Worm (Caenorhabditis elegans) whole organism, L4 larva: Measurements from ENCODE around the gene F22H10.1.

Experiments used
- F10B5.3 ChIP-seq: sonication (generic microtip); optimal IDR thresholded peaks from 2 replicates; lab custom pipeline; 2016; ENCODE audit warnings: mild to moderate bottlenecking, missing genetic modification characterization, missing compliant biosample characterization
- F44E2.7 ChIP-seq: fragments of 200-800 bp; sonication (Bioruptor generic); IDR thresholded peaks from 2 replicates; pipeline ENCODE4 v2.1.2; 2022; ENCODE audit warnings: missing genetic modification characterization, missing compliant biosample characterization
- F49E8.2 ChIP-seq: sonication (generic microtip); optimal IDR thresholded peaks from 2 replicates; lab custom pipeline; 2016; ENCODE audit warnings: missing compliant biosample characterization, mild to moderate bottlenecking, missing genetic modification characterization, borderline replicate concordance
- Y105C5A.15 ChIP-seq: fragments of 200-800 bp; sonication (Bioruptor generic); IDR thresholded peaks from 2 replicates; pipeline ENCODE4 v1.3.6; 2022; ENCODE audit warnings: missing genetic modification characterization, missing compliant biosample characterization
- Y48G9A.11 ChIP-seq: fragments of 200-800 bp; sonication (Bioruptor generic); IDR thresholded peaks from 2 replicates; pipeline ENCODE4 v1.3.6; 2022; ENCODE audit warnings: missing genetic modification reagents, missing genetic modification characterization, missing compliant biosample characterization
- Y75B8A.6 ChIP-seq: fragments of 200-800 bp; sonication (Bioruptor generic); IDR thresholded peaks from 2 replicates; pipeline ENCODE4 v1.3.6; 2022; ENCODE audit warnings: missing genetic modification reagents, missing genetic modification characterization, missing compliant biosample characterization
- ZK337.2 ChIP-seq: fragments of 200-800 bp; sonication (Bioruptor generic); IDR thresholded peaks from 2 replicates; pipeline ENCODE4 v1.3.6; 2022; ENCODE audit warnings: missing genetic modification reagents, missing genetic modification characterization, missing compliant biosample characterization
- aly-2 ChIP-seq: sonication (generic microtip); optimal IDR thresholded peaks from 2 replicates; lab custom pipeline; 2018; ENCODE audit warnings: missing biosample characterization, missing genetic modification characterization
- ama-1 ChIP-seq: fragments of 150-350 bp; optimal IDR thresholded peaks from 2 replicates; lab custom pipeline; 2014; ENCODE audit warnings: inconsistent platforms, mixed read lengths
- arid-1 ChIP-seq: fragments of 200-800 bp; sonication (Bioruptor generic); conservative IDR thresholded peaks from 2 replicates; pipeline ENCODE4 v1.3.6; 2022; ENCODE audit warnings: missing genetic modification reagents, missing genetic modification characterization, missing compliant biosample characterization
- ceh-20 ChIP-seq: fragments of 200-800 bp; sonication (Bioruptor generic); IDR thresholded peaks from 2 replicates; pipeline ENCODE4 v1.3.6; 2022; ENCODE audit warnings: missing genetic modification reagents, missing genetic modification characterization, missing compliant biosample characterization
- ceh-28 ChIP-seq: fragments of 150-350 bp; optimal IDR thresholded peaks from 2 replicates; lab custom pipeline; 2014; ENCODE audit warnings: missing biosample characterization, missing genetic modification reagents, missing genetic modification characterization
- ceh-32 ChIP-seq: sonication (generic microtip); optimal IDR thresholded peaks from 2 replicates; lab custom pipeline; 2016; ENCODE audit warnings: mild to moderate bottlenecking, missing genetic modification characterization, missing compliant biosample characterization; ENCODE audit not compliant: poor library complexity
- ceh-44 ChIP-seq: fragments of 200-800 bp; sonication (Bioruptor generic); IDR thresholded peaks from 2 replicates; pipeline ENCODE4 v1.3.6; 2022; ENCODE audit warnings: missing genetic modification reagents, missing genetic modification characterization, missing compliant biosample characterization
- ceh-82 ChIP-seq: sonication (generic microtip); optimal IDR thresholded peaks from 2 replicates; lab custom pipeline; 2017; ENCODE audit warnings: missing biosample characterization, missing genetic modification characterization
- ces-1 ChIP-seq: fragments of 150-350 bp; sonication (generic microtip); optimal IDR thresholded peaks from 4 replicates; lab custom pipeline; 2014; ENCODE audit warnings: missing biosample characterization, missing genetic modification reagents, missing genetic modification characterization
- cey-2 ChIP-seq: sonication (generic microtip); optimal IDR thresholded peaks from 3 replicates; lab custom pipeline; 2017; ENCODE audit warnings: missing genetic modification characterization, mild to moderate bottlenecking, missing compliant biosample characterization, antibody characterized with exemption, borderline replicate concordance; ENCODE audit not compliant: insufficient read depth
- ctbp-1 ChIP-seq: fragments of 200-800 bp; sonication (Bioruptor generic); IDR thresholded peaks from 2 replicates; pipeline ENCODE4 v1.3.6; 2022; ENCODE audit warnings: missing genetic modification reagents, missing genetic modification characterization, missing compliant biosample characterization
- daf-19 ChIP-seq: fragments of 200-800 bp; sonication (Bioruptor generic); conservative IDR thresholded peaks from 2 replicates; pipeline ENCODE4 v1.3.6; 2022; ENCODE audit warnings: missing genetic modification characterization, missing compliant biosample characterization
- dmd-9 ChIP-seq: fragments of 200-800 bp; sonication (Bioruptor generic); IDR thresholded peaks from 2 replicates; pipeline ENCODE4 v1.3.6; 2022; ENCODE audit warnings: missing genetic modification reagents, missing genetic modification characterization, missing compliant biosample characterization
- dve-1 ChIP-seq: sonication (generic microtip); optimal IDR thresholded peaks from 2 replicates; lab custom pipeline; 2017; ENCODE audit warnings: antibody characterized with exemption, mild to moderate bottlenecking, missing genetic modification characterization, missing compliant biosample characterization; ENCODE audit not compliant: insufficient read depth
- egl-27 ChIP-seq: sonication (generic microtip); optimal IDR thresholded peaks from 3 replicates; lab custom pipeline; 2017; ENCODE audit warnings: missing biosample characterization, missing genetic modification reagents, missing genetic modification characterization
- hif-1 ChIP-seq, 2 experiments: sonication (generic microtip); optimal IDR thresholded peaks; 2 replicates each; lab custom pipeline; 2016 to 2017; ENCODE audit warnings: missing compliant biosample characterization in 2 of 2, missing genetic modification characterization in 2 of 2, missing genetic modification reagents in 2 of 2, missing genotype in 2 of 2, mild to moderate bottlenecking in 1 of 2
- hlh-11 ChIP-seq: fragments of 200-800 bp; sonication (Bioruptor generic); optimal IDR thresholded peaks from 2 replicates; lab custom pipeline; 2018; ENCODE audit warnings: mild to moderate bottlenecking, missing genetic modification characterization, missing compliant biosample characterization
- hlh-30 ChIP-seq: sonication (generic microtip); optimal IDR thresholded peaks from 2 replicates; lab custom pipeline; 2017; ENCODE audit warnings: antibody characterized with exemption, mild to moderate bottlenecking, missing genetic modification characterization, missing compliant biosample characterization; ENCODE audit not compliant: insufficient read depth
- jun-1 ChIP-seq: fragments of 150-350 bp; optimal IDR thresholded peaks from 2 replicates; lab custom pipeline; 2014; ENCODE audit warnings: missing biosample characterization, missing genetic modification reagents, missing genetic modification characterization
- lin-15B ChIP-seq: fragments of 150-350 bp; sonication (generic microtip); optimal IDR thresholded peaks from 3 replicates; lab custom pipeline; 2014; ENCODE audit warnings: missing biosample characterization, missing genetic modification characterization
- lin-39 ChIP-seq: fragments of 150-350 bp; optimal IDR thresholded peaks from 2 replicates; lab custom pipeline; 2014; ENCODE audit warnings: missing biosample characterization, missing genetic modification reagents, missing genetic modification characterization
- lir-3 ChIP-seq: sonication (generic microtip); optimal IDR thresholded peaks from 2 replicates; lab custom pipeline; 2016; ENCODE audit warnings: mild to moderate bottlenecking, missing genetic modification characterization, missing compliant biosample characterization
- madf-5 ChIP-seq, 2 experiments: fragments of 200-800 bp; sonication (Bioruptor generic); IDR thresholded peaks; 2 replicates each; pipeline ENCODE4 v1.3.6; 2022; ENCODE audit warnings: missing compliant biosample characterization in 2 of 2, missing genetic modification characterization in 2 of 2
- mdl-1 ChIP-seq, 2 experiments: fragments of 150-350 bp in 1 of 2; sonication (generic microtip) in 1 of 2; optimal IDR thresholded peaks; 2 replicates each; lab custom pipeline; 2014 to 2017; ENCODE audit warnings: missing biosample characterization in 2 of 2, missing genetic modification characterization in 2 of 2
- mdt-29 ChIP-seq: fragments of 200-800 bp; sonication (Bioruptor generic); IDR thresholded peaks from 2 replicates; pipeline ENCODE4 v1.3.6; 2022; ENCODE audit warnings: missing genetic modification reagents, missing genetic modification characterization, missing compliant biosample characterization
- mes-2 ChIP-seq: sonication (generic microtip); optimal IDR thresholded peaks from 2 replicates; lab custom pipeline; 2016; ENCODE audit warnings: missing genotype, mild to moderate bottlenecking, missing genetic modification characterization, missing compliant biosample characterization; ENCODE audit not compliant: poor library complexity, severe bottlenecking
- mxl-2 ChIP-seq: fragments of 200-800 bp; sonication (Bioruptor generic); conservative IDR thresholded peaks from 2 replicates; pipeline ENCODE4 v1.3.6; 2022; ENCODE audit warnings: missing genetic modification reagents, missing genetic modification characterization, missing compliant biosample characterization
- mxl-3 ChIP-seq: fragments of 200-800 bp; sonication (Bioruptor generic); optimal IDR thresholded peaks from 2 replicates; lab custom pipeline; 2018; ENCODE audit warnings: mild to moderate bottlenecking, missing genetic modification characterization, missing compliant biosample characterization
- nhr-11 ChIP-seq: fragments of 150-350 bp; optimal IDR thresholded peaks from 2 replicates; lab custom pipeline; 2014; ENCODE audit warnings: missing biosample characterization, missing genetic modification characterization
- nhr-111 ChIP-seq: fragments of 200-800 bp; sonication (Bioruptor generic); optimal IDR thresholded peaks from 2 replicates; lab custom pipeline; 2018; ENCODE audit warnings: mild to moderate bottlenecking, missing genetic modification characterization, missing compliant biosample characterization
- nhr-237 ChIP-seq: sonication (generic microtip); optimal IDR thresholded peaks from 2 replicates; lab custom pipeline; 2017; ENCODE audit warnings: missing biosample characterization, missing genetic modification characterization
- nhr-6 ChIP-seq: fragments of 150-350 bp; optimal IDR thresholded peaks from 2 replicates; lab custom pipeline; 2014; ENCODE audit warnings: missing biosample characterization, missing genetic modification characterization
- saeg-2 ChIP-seq: fragments of 200-800 bp; sonication (Bioruptor generic); IDR thresholded peaks from 2 replicates; pipeline ENCODE4 v1.3.6; 2022; ENCODE audit warnings: missing genetic modification reagents, missing genetic modification characterization, missing compliant biosample characterization
- snpc-1.2 ChIP-seq: fragments of 200-800 bp; sonication (Bioruptor generic); IDR thresholded peaks from 2 replicates; pipeline ENCODE4 v1.3.6; 2022; ENCODE audit warnings: missing genetic modification reagents, missing genetic modification characterization, missing compliant biosample characterization
- spr-1 ChIP-seq: sonication (generic microtip); optimal IDR thresholded peaks from 2 replicates; lab custom pipeline; 2016; ENCODE audit warnings: mild to moderate bottlenecking, missing genetic modification characterization, missing compliant biosample characterization
- spr-3 ChIP-seq: fragments of 200-800 bp; sonication (Bioruptor generic); optimal IDR thresholded peaks from 2 replicates; lab custom pipeline; 2018; ENCODE audit warnings: mild to moderate bottlenecking, missing genetic modification characterization, missing compliant biosample characterization
- tag-97 ChIP-seq: fragments of 200-800 bp; sonication (Bioruptor generic); IDR thresholded peaks from 2 replicates; pipeline ENCODE4 v1.3.6; 2022; ENCODE audit warnings: missing genetic modification characterization, missing compliant biosample characterization
- unc-130 ChIP-seq: sonication (generic microtip); optimal IDR thresholded peaks from 2 replicates; lab custom pipeline; 2016; ENCODE audit warnings: missing genetic modification reagents, missing genetic modification characterization, missing compliant biosample characterization
- vab-7 ChIP-seq: fragments of 200-800 bp; sonication (Bioruptor generic); IDR thresholded peaks from 2 replicates; pipeline ENCODE4 v1.3.6; 2022; ENCODE audit warnings: missing genetic modification reagents, missing genetic modification characterization, missing compliant biosample characterization
- zfp-2 ChIP-seq: sonication (generic microtip); optimal IDR thresholded peaks from 2 replicates; lab custom pipeline; 2016; ENCODE audit warnings: mild to moderate bottlenecking, missing genetic modification characterization, missing compliant biosample characterization
- ztf-11 ChIP-seq: fragments of 150-350 bp; optimal IDR thresholded peaks from 2 replicates; lab custom pipeline; 2014; ENCODE audit warnings: missing biosample characterization, missing genetic modification characterization
- ztf-7 ChIP-seq: fragments of 150-350 bp; optimal IDR thresholded peaks from 2 replicates; lab custom pipeline; 2014; ENCODE audit warnings: missing biosample characterization, missing genetic modification characterization

Gene F22H10.1

ce11 chrX:16681910-16682493 is 20.2 kb upstream of the F22H10.1 start (continued):
- TF ChIP-seq mxl-3 (GFP tag; lab: Kevin White, UChicago), result peak; percentile 93
- peak; percentile 94 for TF ChIP-seq daf-19
- TF ChIP-seq F49E8.2 (tag; lab: Kevin White, UChicago), result no peak
- peak; percentile 78 for TF ChIP-seq nhr-111 (GFP tag; lab: Kevin White, UChicago)
- peak; percentile 76 for TF ChIP-seq ceh-82 (tag; lab: Kevin White, UChicago)
- peak; percentile 98 for TF ChIP-seq nhr-6
- peak; percentile 97 for TF ChIP-seq F10B5.3 (tag; lab: Kevin White, UChicago)
- TF ChIP-seq nhr-237 (tag; lab: Kevin White, UChicago), result peak; percentile 93
- peak; percentile 97 for TF ChIP-seq spr-1
- TF ChIP-seq ces-1 (GFP tag; lab: Kevin White, UChicago), result peak; percentile 97
- TF ChIP-seq zfp-2 (tag; lab: Kevin White, UChicago), result peak; percentile 83
- peak; percentile 94 for TF ChIP-seq nhr-11 (tag; lab: Kevin White, UChicago)
- no peak for TF ChIP-seq egl-27 (tag; lab: Kevin White, UChicago)
- peak; percentile 89 for TF ChIP-seq mdt-29 (GFP tag; lab: Robert Waterston, UW)
- peak; percentile 80; the same call in 1 of the 2 replicates for TF ChIP-seq tag-97 (GFP tag; lab: Robert Waterston, UW)
- TF ChIP-seq dve-1 (tag; lab: Kevin White, UChicago), result peak; percentile 99
- peak; percentile 95 for TF ChIP-seq hlh-30
- TF ChIP-seq ceh-32, result peak; percentile 84
- TF ChIP-seq dmd-9 (GFP tag; lab: Robert Waterston, UW), result peak; percentile 82; the same call in 1 of the 2 replicates
- peak; percentile 96 for TF ChIP-seq saeg-2 (GFP tag; lab: Robert Waterston, UW)
- peak; percentile 85 to 87 for TF ChIP-seq hif-1 (tag; optimal IDR thresholded peaks at IDR 0.05; lab: Kevin White, UChicago)
- peak; percentile 85; the same call in 1 of the 2 replicates for TF ChIP-seq Y75B8A.6 (GFP tag; lab: Robert Waterston, UW)
- peak; percentile 80 for TF ChIP-seq arid-1 (GFP tag; lab: Robert Waterston, UW)
- TF ChIP-seq aly-2 (tag; lab: Kevin White, UChicago), result no peak
- peak; percentile 87 for TF ChIP-seq mxl-2 (GFP tag; lab: Robert Waterston, UW)
- TF ChIP-seq ceh-20, result peak; percentile 97
- no peak for TF ChIP-seq ama-1 (lab: Kevin White, UChicago)
- TF ChIP-seq unc-130, result peak; percentile 50
- TF ChIP-seq spr-3 (GFP tag; lab: Kevin White, UChicago), result peak; percentile 95
- TF ChIP-seq ztf-11, result peak; percentile 87
- peak; percentile 45 for TF ChIP-seq cey-2 (tag; lab: Kevin White, UChicago)
- peak; percentile 97 for TF ChIP-seq lin-39 (tag; lab: Kevin White, UChicago)
- TF ChIP-seq snpc-1.2 (GFP tag; lab: Robert Waterston, UW), result peak; percentile 61; the same call in 1 of the 2 replicates
- no peak for TF ChIP-seq Y48G9A.11
- TF ChIP-seq Y105C5A.15, result 0 out of 2 replicates have a peak, but pooled peaks have one; percentile 71
- peak; percentile 55; the same call in 1 of the 2 replicates for TF ChIP-seq ceh-44 (GFP tag; lab: Robert Waterston, UW)
- peak; percentile 96 for TF ChIP-seq ceh-28
- TF ChIP-seq mdl-1 (tag; optimal IDR thresholded peaks at IDR 0.05; lab: Kevin White, UChicago), result peak; percentile 90 to 93
- peak; percentile 96 for TF ChIP-seq vab-7 (GFP tag; lab: Robert Waterston, UW)
- TF ChIP-seq lir-3, result peak; percentile 90
- peak; percentile 87 for TF ChIP-seq ZK337.2 (GFP tag; lab: Robert Waterston, UW)
- TF ChIP-seq lin-15B (tag; lab: Kevin White, UChicago), result peak; percentile 38
- TF ChIP-seq hlh-11 (tag; lab: Kevin White, UChicago), result peak; percentile 97
- TF ChIP-seq jun-1 (tag; lab: Kevin White, UChicago), result peak; percentile 98
- TF ChIP-seq ctbp-1, result peak; percentile 97
- peak; percentile 98 for TF ChIP-seq mes-2
- TF ChIP-seq F44E2.7, result no peak
- peak; percentile 96 for TF ChIP-seq ztf-7
- 0 out of 4 replicates have a peak, but pooled peaks of 1 of the 2 experiments have one; percentile 56 for TF ChIP-seq madf-5 (GFP tag; IDR thresholded peaks at IDR 0.05; lab: Robert Waterston, UW)
